Worm (Caenorhabditis elegans) whole organism, young adult: Measurements from ENCODE around the gene str-19.

Experiments used
- B0035.1 ChIP-seq: sonication (generic microtip); optimal IDR thresholded peaks from 2 replicates; lab custom pipeline; 2016; ENCODE audit warnings: missing genetic modification characterization, mild to moderate bottlenecking, missing compliant biosample characterization, missing genotype, missing genetic modification reagents
- B0261.1 ChIP-seq: sonication (generic microtip); optimal IDR thresholded peaks from 2 replicates; lab custom pipeline; 2016; ENCODE audit warnings: mild to moderate bottlenecking, missing genetic modification characterization, moderate library complexity, missing compliant biosample characterization
- C17E4.6 ChIP-seq: fragments of 200-800 bp; sonication (Bioruptor generic); IDR thresholded peaks from 2 replicates; pipeline ENCODE4 v1.3.6; 2022; ENCODE audit warnings: missing genetic modification reagents, missing genetic modification characterization, missing compliant biosample characterization
- D2030.7 ChIP-seq: fragments of 200-800 bp; sonication (Bioruptor generic); IDR thresholded peaks from 2 replicates; pipeline ENCODE4 v1.3.6; 2022; ENCODE audit warnings: missing genetic modification reagents, missing genetic modification characterization, missing compliant biosample characterization
- F23B12.7 ChIP-seq: sonication (generic microtip); optimal IDR thresholded peaks from 2 replicates; lab custom pipeline; 2017; ENCODE audit warnings: missing genetic modification characterization, mild to moderate bottlenecking, missing compliant biosample characterization, antibody characterized with exemption, moderate library complexity; ENCODE audit not compliant: insufficient read depth
- F33H1.4 ChIP-seq: fragments of 200-800 bp; sonication (Bioruptor generic); IDR thresholded peaks from 2 replicates; pipeline ENCODE4 v1.3.6; 2022; ENCODE audit warnings: missing genetic modification reagents, missing genetic modification characterization, missing compliant biosample characterization
- F52B5.7 ChIP-seq: sonication (generic microtip); optimal IDR thresholded peaks from 2 replicates; lab custom pipeline; 2016; ENCODE audit warnings: mild to moderate bottlenecking, missing genetic modification characterization, missing compliant biosample characterization
- F55B11.4 ChIP-seq: sonication (generic microtip); optimal IDR thresholded peaks from 2 replicates; lab custom pipeline; 2016; ENCODE audit warnings: missing compliant biosample characterization, missing genetic modification characterization, borderline replicate concordance; ENCODE audit not compliant: insufficient read depth
- K12H6.12 ChIP-seq: fragments of 200-800 bp; sonication (Bioruptor generic); optimal IDR thresholded peaks from 2 replicates; lab custom pipeline; 2018; ENCODE audit warnings: mild to moderate bottlenecking, missing genetic modification characterization, missing compliant biosample characterization
- aptf-3 ChIP-seq: fragments of 200-800 bp; sonication (Bioruptor generic); IDR thresholded peaks from 2 replicates; pipeline ENCODE4 v1.3.6; 2022; ENCODE audit warnings: missing genetic modification characterization, missing compliant biosample characterization
- bed-1 ChIP-seq: fragments of 200-800 bp; sonication (Bioruptor generic); IDR thresholded peaks from 2 replicates; pipeline ENCODE4 v1.3.6; 2022; ENCODE audit warnings: missing genetic modification reagents, missing genetic modification characterization, missing compliant biosample characterization
- bed-2 ChIP-seq: fragments of 200-800 bp; sonication (Bioruptor generic); IDR thresholded peaks from 2 replicates; pipeline ENCODE4 v1.3.6; 2022; ENCODE audit warnings: missing genetic modification reagents, missing genetic modification characterization, missing compliant biosample characterization
- ceh-40 ChIP-seq: fragments of 200-800 bp; sonication (Bioruptor generic); IDR thresholded peaks from 2 replicates; pipeline ENCODE4 v1.3.6; 2022; ENCODE audit warnings: missing genetic modification characterization, missing compliant biosample characterization
- ceh-91 ChIP-seq: fragments of 200-800 bp; sonication (Bioruptor generic); IDR thresholded peaks from 2 replicates; pipeline ENCODE4 v1.3.6; 2022; ENCODE audit warnings: missing genetic modification reagents, missing genetic modification characterization, missing compliant biosample characterization
- dpl-1 ChIP-seq: fragments of 150-350 bp; optimal IDR thresholded peaks from 2 replicates; lab custom pipeline; 2014; ENCODE audit warnings: missing biosample characterization, missing genetic modification reagents, missing genetic modification characterization
- efl-1 ChIP-seq: fragments of 150-350 bp; optimal IDR thresholded peaks from 2 replicates; lab custom pipeline; 2014; ENCODE audit warnings: missing biosample characterization, missing genetic modification reagents, missing genetic modification characterization
- egl-18 ChIP-seq: fragments of 200-800 bp; sonication (Bioruptor generic); IDR thresholded peaks from 2 replicates; pipeline ENCODE4 v1.3.6; 2022; ENCODE audit warnings: missing genetic modification reagents, missing genetic modification characterization, missing compliant biosample characterization
- egl-44 ChIP-seq: fragments of 200-800 bp; sonication (Bioruptor generic); IDR thresholded peaks from 2 replicates; pipeline ENCODE4 v1.3.6; 2022; ENCODE audit warnings: missing genetic modification reagents, missing genetic modification characterization, missing compliant biosample characterization
- ets-4 ChIP-seq: fragments of 200-800 bp; sonication (Bioruptor generic); optimal IDR thresholded peaks from 2 replicates; lab custom pipeline; 2018; ENCODE audit warnings: mild to moderate bottlenecking, missing genetic modification characterization, missing compliant biosample characterization
- hrde-1 ChIP-seq: sonication (generic microtip); optimal IDR thresholded peaks from 2 replicates; lab custom pipeline; 2016; ENCODE audit warnings: missing genetic modification characterization, mild to moderate bottlenecking, missing compliant biosample characterization, moderate library complexity, missing genotype, missing genetic modification reagents, borderline replicate concordance
- hsf-1 ChIP-seq: fragments of 200-800 bp; sonication (Bioruptor generic); IDR thresholded peaks from 2 replicates; pipeline ENCODE4 v1.3.6; 2022; ENCODE audit warnings: missing genetic modification reagents, missing genetic modification characterization, missing compliant biosample characterization
- lag-1 ChIP-seq: fragments of 200-800 bp; sonication (Bioruptor generic); IDR thresholded peaks from 2 replicates; pipeline ENCODE4 v1.3.6; 2022; ENCODE audit warnings: missing genetic modification reagents, missing genetic modification characterization, missing compliant biosample characterization
- let-526 ChIP-seq: fragments of 200-800 bp; sonication (Bioruptor generic); IDR thresholded peaks from 2 replicates; pipeline ENCODE4 v1.3.6; 2022; ENCODE audit warnings: missing genetic modification reagents, missing genetic modification characterization, missing compliant biosample characterization
- lin-35 ChIP-seq, 3 experiments: fragments of 150-350 bp in 2 of 3; sonication (generic microtip) in 1 of 3; optimal IDR thresholded peaks; 2 replicates each; lab custom pipeline; 2014 to 2018; ENCODE audit warnings: missing biosample characterization in 3 of 3, missing genetic modification characterization in 3 of 3, missing genetic modification reagents in 3 of 3
- lir-1 ChIP-seq: fragments of 200-800 bp; sonication (Bioruptor generic); conservative IDR thresholded peaks from 2 replicates; pipeline ENCODE4 v1.3.6; 2022; ENCODE audit warnings: missing genetic modification reagents, missing genetic modification characterization, missing compliant biosample characterization
- madf-3 ChIP-seq: fragments of 200-800 bp; sonication (Bioruptor generic); IDR thresholded peaks from 2 replicates; pipeline ENCODE4 v1.3.6; 2022; ENCODE audit warnings: missing genetic modification reagents, missing genetic modification characterization, missing compliant biosample characterization
- madf-6 ChIP-seq: fragments of 200-800 bp; sonication (Bioruptor generic); IDR thresholded peaks from 2 replicates; pipeline ENCODE4 v1.3.6; 2022; ENCODE audit warnings: missing genetic modification reagents, missing genetic modification characterization, missing compliant biosample characterization
- mcd-1 ChIP-seq: fragments of 200-800 bp; sonication (Bioruptor generic); IDR thresholded peaks from 2 replicates; pipeline ENCODE4 v1.3.6; 2022; ENCODE audit warnings: missing genetic modification reagents, missing genetic modification characterization, missing compliant biosample characterization
- mes-4 ChIP-seq: sonication (generic microtip); optimal IDR thresholded peaks from 2 replicates; lab custom pipeline; 2016; ENCODE audit warnings: missing genotype, missing genetic modification characterization, missing compliant biosample characterization
- nfyb-1 ChIP-seq: fragments of 200-800 bp; sonication (Bioruptor generic); IDR thresholded peaks from 2 replicates; pipeline ENCODE4 v1.3.6; 2022; ENCODE audit warnings: missing genetic modification reagents, missing genetic modification characterization, missing compliant biosample characterization
- nhr-80 ChIP-seq: sonication (generic microtip); optimal IDR thresholded peaks from 2 replicates; lab custom pipeline; 2016; ENCODE audit warnings: missing genetic modification characterization, missing compliant biosample characterization
- sdz-38 ChIP-seq: sonication (generic microtip); optimal IDR thresholded peaks from 2 replicates; lab custom pipeline; 2016; ENCODE audit warnings: missing genotype, missing genetic modification characterization, missing compliant biosample characterization
- snpc-3.4 ChIP-seq: sonication (generic microtip); optimal IDR thresholded peaks from 2 replicates; lab custom pipeline; 2017; ENCODE audit warnings: missing genetic modification characterization, mild to moderate bottlenecking, missing compliant biosample characterization, antibody characterized with exemption, moderate library complexity, missing genotype, missing genetic modification reagents
- snpc-4 ChIP-seq, 5 experiments: fragments of 150-350 bp in 1 of 5; sonication (generic microtip) in 4 of 5; optimal IDR thresholded peaks; 2 replicates each; lab custom pipeline; 2014 to 2018; ENCODE audit warnings: missing genetic modification characterization in 5 of 5, missing biosample characterization in 3 of 5, antibody characterized with exemption in 2 of 5, mild to moderate bottlenecking in 2 of 5, missing compliant biosample characterization in 2 of 5, missing genotype in 2 of 5, moderate library complexity in 2 of 5, missing genetic modification reagents in 1 of 5
- somi-1 ChIP-seq: fragments of 200-800 bp; sonication (Bioruptor generic); optimal IDR thresholded peaks from 2 replicates; lab custom pipeline; 2018; ENCODE audit warnings: mild to moderate bottlenecking, missing genetic modification characterization, missing compliant biosample characterization
- tbp1 ChIP-seq: fragments of 200-800 bp; sonication (Bioruptor generic); optimal IDR thresholded peaks from 2 replicates; lab custom pipeline; 2018; ENCODE audit warnings: mild to moderate bottlenecking, missing genetic modification characterization, missing compliant biosample characterization
- tbx-9 ChIP-seq: sonication (generic microtip); optimal IDR thresholded peaks from 2 replicates; lab custom pipeline; 2016; ENCODE audit warnings: borderline replicate concordance, missing genetic modification characterization, inconsistent platforms, missing compliant biosample characterization
- ztf-18 ChIP-seq: sonication (generic microtip); optimal IDR thresholded peaks from 2 replicates; lab custom pipeline; 2016; ENCODE audit warnings: missing genotype, mild to moderate bottlenecking, missing genetic modification characterization, missing compliant biosample characterization
- ztf-22 ChIP-seq: fragments of 200-800 bp; sonication (Bioruptor generic); optimal IDR thresholded peaks from 2 replicates; lab custom pipeline; 2018; ENCODE audit warnings: mild to moderate bottlenecking, missing genetic modification characterization, moderate library complexity, missing compliant biosample characterization
- ztf-28 ChIP-seq: fragments of 200-800 bp; sonication (Bioruptor generic); IDR thresholded peaks from 2 replicates; pipeline ENCODE4 v1.3.6; 2022; ENCODE audit warnings: missing genetic modification reagents, missing genetic modification characterization, missing compliant biosample characterization

The str-19 gene

ce11 chrV:15769072-15769471 is 24.8 kb upstream of the str-19 start, which contains the start of gene F57A10.4 (continued):
- TF ChIP-seq ztf-18 (tag; lab: Kevin White, UChicago) (peak; percentile 35), C17E4.6 (GFP tag; lab: Robert Waterston, UW) (no peak), lin-35 (GFP tag; optimal IDR thresholded peaks at IDR 0.05; lab: Kevin White, UChicago) (no peak), aptf-3 (GFP tag; lab: Robert Waterston, UW) (no peak), hsf-1 (GFP tag; lab: Robert Waterston, UW) (no peak), B0035.1 (tag; lab: Kevin White, UChicago) (no peak), bed-1 (GFP tag; lab: Robert Waterston, UW) (no peak), madf-3 (GFP tag; lab: Robert Waterston, UW) (no peak), F23B12.7 (tag; lab: Kevin White, UChicago) (no peak), ztf-28 (no peak), F55B11.4 (tag; lab: Kevin White, UChicago) (no peak), dpl-1 (no peak), tbp1 (GFP tag; lab: Kevin White, UChicago) (no peak), snpc-4 (GFP tag; optimal IDR thresholded peaks at IDR 0.05; lab: Kevin White, UChicago) (no peak), snpc-4 (tag; optimal IDR thresholded peaks at IDR 0.05; lab: Kevin White, UChicago) (no peak), ztf-22 (GFP tag; lab: Kevin White, UChicago) (no peak), somi-1 (no peak), let-526 (GFP tag; lab: Robert Waterston, UW) (no peak), lag-1 (GFP tag; lab: Robert Waterston, UW) (no peak), sdz-38 (no peak), nhr-80 (tag; lab: Kevin White, UChicago) (no peak), K12H6.12 (tag; lab: Kevin White, UChicago) (no peak), lir-1 (GFP tag; lab: Robert Waterston, UW) (no peak), efl-1 (GFP tag; lab: Kevin White, UChicago) (peak; percentile 45), hrde-1 (tag; lab: Kevin White, UChicago) (no peak), ceh-91 (GFP tag; lab: Robert Waterston, UW) (peak; percentile 29; the same call in 1 of the 2 replicates), tbx-9 (tag; lab: Kevin White, UChicago) (no peak), egl-44 (GFP tag; lab: Robert Waterston, UW) (no peak), mcd-1 (peak; percentile 36; the same call in 1 of the 2 replicates), F52B5.7 (tag; lab: Kevin White, UChicago) (no peak), egl-18 (GFP tag; lab: Robert Waterston, UW) (no peak), ceh-40 (GFP tag; lab: Robert Waterston, UW) (no peak), ets-4 (GFP tag; lab: Kevin White, UChicago) (no peak), B0261.1 (tag; lab: Kevin White, UChicago) (no peak), snpc-3.4 (tag; lab: Kevin White, UChicago) (no peak), F33H1.4 (GFP tag; lab: Robert Waterston, UW) (no peak), D2030.7 (peak; percentile 46; the same call in 1 of the 2 replicates), mes-4 (tag; lab: Kevin White, UChicago) (no peak), madf-6 (GFP tag; lab: Robert Waterston, UW) (peak; percentile 38; the same call in 1 of the 2 replicates), nfyb-1 (GFP tag; lab: Robert Waterston, UW) (no peak), bed-2 (GFP tag; lab: Robert Waterston, UW) (no peak)
